Worm (Caenorhabditis elegans) whole organism, midembryonic: ENCODE measurements around the gene C01G12.16.

Source experiments
- T22C8.4 ChIP-seq: fragments of 200-800 bp; sonication (Bioruptor generic); IDR thresholded peaks from 2 replicates; pipeline ENCODE4 v1.3.6; 2022; ENCODE audit warnings: missing genetic modification characterization, missing compliant biosample characterization
- flt-1 ChIP-seq: fragments of 200-800 bp; sonication (Bioruptor generic); IDR thresholded peaks from 2 replicates; pipeline ENCODE4 v1.3.6; 2022; ENCODE audit warnings: missing genetic modification characterization, missing compliant biosample characterization
- klf-2 ChIP-seq: fragments of 200-800 bp; sonication (Bioruptor generic); conservative IDR thresholded peaks from 2 replicates; pipeline ENCODE4 v1.3.6; 2022; ENCODE audit warnings: missing genetic modification reagents, missing genetic modification characterization, missing compliant biosample characterization
- ref-1 ChIP-seq: fragments of 200-800 bp; sonication (Bioruptor generic); conservative IDR thresholded peaks from 2 replicates; pipeline ENCODE4 v1.3.6; 2022; ENCODE audit warnings: missing genetic modification reagents, missing genetic modification characterization, missing compliant biosample characterization
- tab-1 ChIP-seq: fragments of 200-800 bp; sonication (Bioruptor generic); IDR thresholded peaks from 2 replicates; pipeline ENCODE4 v1.3.6; 2022; ENCODE audit warnings: missing genetic modification characterization, missing compliant biosample characterization
- ztf-29 ChIP-seq: fragments of 200-800 bp; sonication (Bioruptor generic); IDR thresholded peaks from 2 replicates; pipeline ENCODE4 v1.3.6; 2022; ENCODE audit warnings: missing genetic modification reagents, missing genetic modification characterization, missing compliant biosample characterization

DNA sequence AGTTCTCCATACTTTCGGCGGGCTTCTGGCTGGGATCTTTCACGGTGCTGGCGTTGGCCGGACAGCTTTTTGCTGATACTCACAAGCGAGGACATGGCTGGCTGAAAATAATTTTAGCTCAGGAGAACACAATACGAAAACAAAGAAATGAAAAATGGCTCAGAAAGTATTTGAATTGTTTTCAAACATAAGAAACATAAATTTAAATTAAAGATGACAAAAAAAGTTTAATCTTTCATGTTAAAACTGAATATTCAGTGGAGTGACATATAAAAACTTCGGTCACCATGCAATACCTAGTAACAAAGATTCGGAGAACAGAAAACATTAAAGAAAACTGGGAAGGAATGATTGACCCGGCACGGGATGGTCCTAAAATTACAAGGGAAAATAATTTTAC lies 17.5 kb downstream of the C01G12.16 start, which contains the start of gene C16C10.2:
- no peak for TF ChIP-seq ztf-29
- TF ChIP-seq ref-1 (GFP tag; lab: Robert Waterston, UW), result no peak
- TF ChIP-seq tab-1 (GFP tag; lab: Robert Waterston, UW), result no peak
- no peak for TF ChIP-seq T22C8.4 (GFP tag; lab: Robert Waterston, UW)
- TF ChIP-seq klf-2 (GFP tag; lab: Robert Waterston, UW), result no peak
- no peak for TF ChIP-seq flt-1 (GFP tag; lab: Robert Waterston, UW)
